Worm (Caenorhabditis elegans): ENCODE results near the gene snt-1.

The snt-1 gene

DNA sequence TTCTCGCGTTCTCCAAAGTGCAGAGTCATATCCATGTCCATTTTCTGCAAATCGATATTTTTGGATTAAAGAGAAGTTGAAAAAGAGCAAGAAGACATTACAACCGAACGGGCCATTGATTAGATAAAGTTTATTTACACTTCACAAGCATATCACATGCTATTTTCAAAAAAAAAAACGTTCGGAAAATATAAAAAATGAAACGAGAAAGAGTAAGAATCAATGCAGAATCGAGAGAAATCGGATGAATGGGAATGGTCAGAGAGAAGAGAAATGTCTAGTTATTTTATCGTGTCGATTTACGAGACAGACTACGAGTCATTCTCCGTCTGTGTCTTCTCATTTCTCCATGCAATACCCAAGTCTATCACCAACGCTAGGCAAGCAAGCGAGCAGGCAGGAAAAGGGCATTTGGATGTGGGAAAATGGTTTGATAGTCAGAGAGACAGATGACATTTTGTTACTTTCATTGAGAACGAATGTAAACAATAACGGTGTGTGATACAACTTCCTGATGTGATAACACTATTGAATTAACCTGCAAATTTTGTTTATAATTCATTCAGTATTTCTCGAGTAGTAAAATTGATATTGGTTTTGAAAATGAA is 10.6 kb upstream of the snt-1 start, which contains the start of gene F31E8.4:
F31E8.4 (minus strand) TSS at position 51 of the 608 bp plus-strand sequence.
- no peak for TF ChIP-seq W03F9.2 (tag; optimal IDR thresholded peaks at IDR 0.05)
- no peak for TF ChIP-seq him-1 (tag; optimal IDR thresholded peaks at IDR 0.05)
- TF ChIP-seq dao-5 (tag; optimal IDR thresholded peaks at IDR 0.05): no peak

DNA sequence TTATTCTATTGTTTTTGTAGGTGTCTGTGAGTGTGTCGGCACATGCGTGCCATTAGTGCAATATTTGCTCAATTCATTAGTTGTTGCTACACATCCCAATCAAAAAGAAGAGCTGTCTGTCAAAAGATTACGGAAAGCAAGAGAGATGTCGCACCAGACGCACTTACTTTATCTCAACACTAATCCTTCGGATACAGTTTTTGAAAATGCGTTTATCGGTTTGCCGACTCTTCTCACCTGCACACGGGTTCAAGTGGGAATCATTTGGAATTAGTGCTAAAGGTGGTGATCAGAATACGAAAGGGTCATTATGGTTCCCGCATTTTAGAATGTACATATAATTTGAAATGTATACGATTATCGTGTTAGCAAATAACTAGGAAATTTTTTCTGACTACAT is 9.5 kb upstream of the snt-1 start:
- no peak for TF ChIP-seq dao-5 (tag; optimal IDR thresholded peaks at IDR 0.05)
- TF ChIP-seq W03F9.2 (tag; optimal IDR thresholded peaks at IDR 0.05): no peak
- no peak for TF ChIP-seq him-1 (tag; optimal IDR thresholded peaks at IDR 0.05)

DNA sequence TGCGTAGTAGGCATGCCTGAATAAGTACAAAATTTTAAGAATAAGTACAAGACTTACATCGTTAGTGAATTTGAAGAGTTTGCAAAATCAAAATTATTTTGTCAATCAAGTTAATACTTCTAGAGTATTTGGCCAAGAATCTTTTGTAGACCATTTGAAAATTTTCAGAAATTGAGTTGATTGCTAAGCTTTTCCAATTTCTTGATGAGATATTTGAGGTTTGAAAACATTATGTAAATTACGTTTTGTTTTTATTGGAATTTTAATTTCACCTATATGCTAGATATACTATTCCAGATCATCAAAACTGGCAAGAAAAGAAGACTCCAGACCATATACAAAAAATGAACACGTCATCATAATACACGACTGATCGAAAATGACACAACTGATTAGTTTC is 7.7 kb upstream of the snt-1 start, which contains the start of gene tab-1:
tab-1 (plus strand) TSS at position 301 of the 400 bp plus-strand sequence.
- TF ChIP-seq W03F9.2 (tag; optimal IDR thresholded peaks at IDR 0.05): no peak
- TF ChIP-seq him-1 (tag; optimal IDR thresholded peaks at IDR 0.05): no peak
- TF ChIP-seq dao-5 (tag; optimal IDR thresholded peaks at IDR 0.05): no peak

DNA sequence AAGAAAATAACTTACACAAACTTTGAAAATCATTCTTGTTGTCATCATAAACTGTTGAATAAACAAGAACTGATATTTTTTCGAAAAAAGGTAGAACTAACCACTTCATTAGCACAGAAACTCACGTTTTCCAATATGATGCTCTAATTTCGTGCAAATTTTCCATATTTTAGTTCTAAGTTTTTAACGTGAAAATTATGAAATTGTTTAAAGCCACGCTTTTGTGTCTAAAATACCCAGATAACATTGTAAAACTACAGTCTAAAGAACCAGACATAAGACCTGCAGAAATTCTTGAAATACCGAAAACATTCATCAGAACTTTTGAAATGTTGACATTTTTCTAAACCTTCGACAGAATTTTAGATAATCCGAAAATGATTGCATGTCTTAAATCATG is 3.6 kb upstream of the snt-1 start, which contains the start of gene F31E8.5:
F31E8.5 (minus strand) TSS at position 101 of the 400 bp plus-strand sequence.
- no peak for TF ChIP-seq dao-5 (tag; optimal IDR thresholded peaks at IDR 0.05)
- no peak for TF ChIP-seq him-1 (tag; optimal IDR thresholded peaks at IDR 0.05)
- no peak for TF ChIP-seq W03F9.2 (tag; optimal IDR thresholded peaks at IDR 0.05)

DNA sequence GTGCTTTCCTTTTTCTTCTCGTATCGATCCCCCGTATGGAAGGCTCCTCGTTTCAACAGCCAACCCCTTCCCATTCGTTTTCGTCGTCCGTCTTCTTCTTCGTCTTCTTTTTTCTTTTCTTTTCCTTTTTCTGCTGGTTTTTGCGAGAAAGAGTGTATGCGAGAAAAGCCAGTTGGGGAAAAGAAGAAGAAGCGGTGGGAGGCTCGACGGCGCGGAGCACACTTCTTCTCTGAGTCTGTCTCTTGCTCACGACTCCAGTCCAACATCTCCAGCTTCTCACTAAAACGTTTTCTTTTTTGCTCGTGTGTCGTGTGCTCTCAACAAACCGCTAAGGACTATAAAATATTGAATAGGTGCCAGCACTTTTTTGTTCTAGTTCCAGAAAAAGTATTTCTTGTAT is 2.2 kb upstream of the snt-1 start:
- TF ChIP-seq W03F9.2 (tag; optimal IDR thresholded peaks at IDR 0.05): no peak
- TF ChIP-seq him-1 (tag; optimal IDR thresholded peaks at IDR 0.05): peak; percentile 80
- TF ChIP-seq dao-5 (tag; optimal IDR thresholded peaks at IDR 0.05): no peak

DNA sequence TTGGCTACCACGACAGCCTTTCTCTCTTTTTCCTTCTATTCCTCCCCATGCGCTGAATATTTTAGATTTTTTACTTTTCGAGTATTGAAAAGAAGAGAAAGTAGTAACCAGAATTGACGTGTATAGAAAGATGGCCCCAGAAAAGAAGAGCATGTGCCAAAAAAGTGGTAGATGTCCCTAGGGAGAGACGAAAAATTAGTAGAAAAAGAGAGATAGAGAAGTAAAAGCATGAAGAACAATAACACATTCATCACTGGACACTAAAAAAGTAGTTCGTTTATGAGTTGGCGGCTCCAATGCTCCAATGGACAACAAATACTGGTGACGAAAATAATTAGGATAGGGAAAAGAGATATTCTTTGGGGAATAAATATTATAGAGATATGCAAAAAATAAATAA is 1.8 kb downstream of the snt-1 start:
- TF ChIP-seq W03F9.2 (tag; optimal IDR thresholded peaks at IDR 0.05): no peak
- TF ChIP-seq dao-5 (tag; optimal IDR thresholded peaks at IDR 0.05): no peak
- no peak for TF ChIP-seq him-1 (tag; optimal IDR thresholded peaks at IDR 0.05)

DNA sequence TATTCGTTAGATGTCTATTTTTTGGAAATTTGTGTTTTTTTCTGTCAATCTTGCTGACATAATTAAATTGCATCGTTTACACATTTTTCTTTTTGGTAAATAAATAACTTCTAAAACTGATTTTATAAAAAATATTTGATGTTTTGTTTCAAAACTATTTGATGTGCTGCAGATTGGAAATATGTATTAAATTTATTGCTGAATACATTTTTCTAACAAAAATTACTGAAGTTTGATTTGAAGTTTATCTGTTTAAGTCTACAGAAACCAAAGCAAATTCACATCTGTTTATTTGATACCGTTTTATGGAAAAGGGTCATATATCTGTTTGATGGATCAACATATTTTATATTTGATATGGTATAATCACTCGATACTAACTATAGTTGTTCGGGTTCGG is 5.6 kb downstream of the snt-1 start:
- TF ChIP-seq dao-5 (tag; optimal IDR thresholded peaks at IDR 0.05) (no peak), W03F9.2 (tag; optimal IDR thresholded peaks at IDR 0.05) (no peak), him-1 (tag; optimal IDR thresholded peaks at IDR 0.05) (no peak)

DNA sequence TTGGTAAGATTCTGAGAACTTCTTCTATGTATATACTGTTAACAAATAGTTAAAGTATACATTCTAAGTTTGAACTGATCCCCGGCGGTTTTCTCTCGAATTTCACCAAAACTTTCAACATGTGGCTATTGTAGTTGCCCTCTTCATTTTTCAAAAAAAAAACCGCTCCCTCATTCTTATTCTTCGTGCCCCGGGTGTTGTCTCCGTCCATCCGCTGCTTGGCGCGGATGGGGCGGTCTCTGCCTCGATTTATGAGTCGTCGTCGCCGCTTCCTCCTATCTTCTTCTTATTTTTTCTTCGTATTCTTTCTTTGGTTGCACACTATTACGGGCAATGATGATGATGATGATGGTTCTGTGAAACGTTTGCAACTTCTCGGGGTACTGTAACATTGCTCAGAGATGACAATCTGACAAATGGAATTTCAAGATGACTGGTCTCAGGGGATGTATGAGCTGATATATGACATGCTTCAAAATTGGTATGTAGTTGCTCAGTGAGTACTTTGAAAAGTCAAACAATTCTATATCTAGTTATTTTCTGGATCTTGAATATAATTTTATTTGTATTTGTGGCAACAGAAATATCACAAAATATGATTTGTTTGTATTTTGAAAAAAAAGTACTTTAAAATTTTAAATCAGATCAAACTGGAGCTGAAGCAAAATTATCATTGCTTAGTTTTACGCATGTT is 9.7 kb downstream of the snt-1 start:
- no peak for TF ChIP-seq W03F9.2 (tag; optimal IDR thresholded peaks at IDR 0.05)
- peak; percentile 16 for TF ChIP-seq him-1 (tag; optimal IDR thresholded peaks at IDR 0.05)
- no peak for TF ChIP-seq dao-5 (tag; optimal IDR thresholded peaks at IDR 0.05)

DNA sequence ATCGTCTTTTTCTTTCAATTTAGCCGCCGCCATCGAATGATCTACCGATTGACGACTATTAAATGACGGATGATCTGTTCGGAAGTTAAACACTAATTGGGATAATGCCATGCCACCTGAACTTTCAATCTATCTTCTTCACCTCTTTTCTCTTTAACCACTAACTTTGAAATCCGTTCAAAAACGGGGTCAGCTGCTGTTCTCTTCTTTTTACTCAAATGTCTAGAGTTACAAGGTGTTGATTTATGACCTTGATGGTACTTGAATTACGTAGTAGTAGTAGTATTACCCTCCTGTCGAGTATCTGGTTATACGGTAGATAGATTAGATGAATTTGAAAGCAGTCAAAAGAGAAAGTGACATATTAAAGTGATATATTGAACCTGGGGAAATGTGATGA is 10.4 kb downstream of the snt-1 start:
- no peak for TF ChIP-seq him-1 (tag; optimal IDR thresholded peaks at IDR 0.05)
- TF ChIP-seq dao-5 (tag; optimal IDR thresholded peaks at IDR 0.05): no peak
- TF ChIP-seq W03F9.2 (tag; optimal IDR thresholded peaks at IDR 0.05): no peak

DNA sequence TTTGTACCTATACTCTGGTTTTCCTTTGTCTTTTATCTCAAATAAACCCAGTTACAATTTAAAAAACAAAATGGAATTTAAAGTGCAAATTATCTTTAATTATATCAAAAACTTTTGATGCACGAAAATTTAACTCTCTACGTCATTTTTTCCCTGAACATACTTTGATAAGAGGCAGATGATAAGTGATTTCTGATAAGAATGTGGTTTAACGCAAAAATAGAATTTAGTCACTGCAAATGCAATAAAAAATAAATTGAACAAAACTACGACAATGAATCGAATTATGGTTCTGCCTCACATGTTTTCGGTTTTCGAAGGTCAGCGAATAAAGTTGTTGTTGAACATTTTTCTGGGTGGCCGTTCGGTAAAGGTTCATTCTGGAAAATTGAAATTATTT is 11.1 kb downstream of the snt-1 start:
- no peak for TF ChIP-seq W03F9.2 (tag; optimal IDR thresholded peaks at IDR 0.05)
- TF ChIP-seq dao-5 (tag; optimal IDR thresholded peaks at IDR 0.05): no peak
- TF ChIP-seq him-1 (tag; optimal IDR thresholded peaks at IDR 0.05): no peak

DNA sequence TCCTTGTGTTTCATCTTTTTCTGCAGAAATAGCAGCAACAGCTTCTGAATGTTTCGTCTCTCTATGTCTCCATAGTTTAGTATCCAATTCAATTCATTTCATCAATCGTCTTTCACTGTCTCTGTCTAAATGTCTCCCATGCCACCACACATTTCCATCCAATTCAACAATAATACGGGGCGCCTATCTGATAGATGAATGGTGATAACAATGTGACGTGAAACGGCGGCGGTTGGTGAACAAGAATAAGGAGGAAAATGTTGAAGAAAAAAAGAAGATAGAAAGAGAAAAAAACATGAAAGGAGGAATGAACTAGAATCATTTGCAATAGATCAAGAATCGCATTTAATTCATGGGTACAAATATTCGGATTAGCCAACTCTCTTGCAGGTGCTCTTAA is 11.6 kb downstream of the snt-1 start:
- peak; percentile 5 for TF ChIP-seq him-1 (tag; optimal IDR thresholded peaks at IDR 0.05)
- TF ChIP-seq dao-5 (tag; optimal IDR thresholded peaks at IDR 0.05): no peak

DNA sequence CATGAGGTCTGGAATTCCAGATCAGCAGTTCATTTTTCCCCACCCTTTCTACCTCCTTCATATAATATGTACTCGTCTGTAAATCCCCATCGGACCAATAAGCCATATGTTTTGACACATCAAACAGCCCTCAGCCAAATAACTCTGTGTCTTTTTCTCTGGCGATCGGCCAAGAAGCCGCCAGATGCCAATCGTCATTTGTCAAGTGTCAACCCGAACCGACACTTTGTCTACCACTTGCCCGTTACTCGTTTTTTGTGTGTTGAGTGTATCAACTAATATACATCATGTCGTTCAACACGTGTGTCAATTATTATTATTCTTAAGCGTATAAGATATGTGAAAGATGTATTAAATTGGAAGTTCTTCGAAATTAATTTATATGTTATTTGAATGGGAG is 12.5 kb downstream of the snt-1 start:
- TF ChIP-seq him-1 (tag; optimal IDR thresholded peaks at IDR 0.05): no peak
- TF ChIP-seq dao-5 (tag; optimal IDR thresholded peaks at IDR 0.05): no peak
- no peak for TF ChIP-seq W03F9.2 (tag; optimal IDR thresholded peaks at IDR 0.05)

DNA sequence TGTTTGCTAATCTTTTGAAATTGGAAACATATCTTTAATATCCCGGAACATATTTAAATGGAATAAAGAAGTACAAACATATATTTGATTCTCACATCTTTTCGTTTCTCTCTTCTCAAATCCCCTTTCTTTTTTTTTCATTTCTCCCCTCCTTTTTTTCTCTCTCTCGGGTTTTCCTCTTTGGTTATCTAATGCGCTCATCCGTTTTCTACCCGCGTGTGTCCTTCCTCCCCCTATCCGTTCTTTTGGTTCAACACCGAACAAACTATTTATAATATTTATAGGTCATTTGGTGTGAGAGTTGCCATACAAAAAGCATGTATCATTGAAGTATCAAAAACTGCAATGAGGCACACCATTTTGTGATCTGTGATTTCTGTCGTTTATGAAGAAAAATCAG is 13.1 kb downstream of the snt-1 start:
- TF ChIP-seq W03F9.2 (tag; optimal IDR thresholded peaks at IDR 0.05) (no peak), dao-5 (tag; optimal IDR thresholded peaks at IDR 0.05) (no peak), him-1 (tag; optimal IDR thresholded peaks at IDR 0.05) (peak; percentile 40)

DNA sequence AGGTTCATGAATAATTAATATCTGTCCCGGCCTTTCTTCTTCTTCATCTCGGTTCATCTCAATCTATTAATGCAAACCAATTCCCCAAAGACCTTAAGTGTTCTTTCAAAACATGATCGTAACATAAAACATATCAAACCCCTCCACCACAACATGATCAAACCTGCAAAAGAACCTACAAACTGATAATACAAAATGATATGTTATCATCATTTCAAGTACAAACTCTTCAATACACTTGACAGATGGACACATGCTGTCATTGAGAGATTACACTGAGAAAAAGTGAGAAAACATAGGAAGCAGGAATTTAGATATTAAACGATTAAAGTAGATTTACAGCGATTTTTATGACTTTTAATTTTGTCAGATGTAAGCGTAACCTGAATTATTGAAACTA is 13.8 kb downstream of the snt-1 start:
- TF ChIP-seq him-1 (tag; optimal IDR thresholded peaks at IDR 0.05) (no peak), dao-5 (tag; optimal IDR thresholded peaks at IDR 0.05) (no peak), W03F9.2 (tag; optimal IDR thresholded peaks at IDR 0.05) (no peak)

DNA sequence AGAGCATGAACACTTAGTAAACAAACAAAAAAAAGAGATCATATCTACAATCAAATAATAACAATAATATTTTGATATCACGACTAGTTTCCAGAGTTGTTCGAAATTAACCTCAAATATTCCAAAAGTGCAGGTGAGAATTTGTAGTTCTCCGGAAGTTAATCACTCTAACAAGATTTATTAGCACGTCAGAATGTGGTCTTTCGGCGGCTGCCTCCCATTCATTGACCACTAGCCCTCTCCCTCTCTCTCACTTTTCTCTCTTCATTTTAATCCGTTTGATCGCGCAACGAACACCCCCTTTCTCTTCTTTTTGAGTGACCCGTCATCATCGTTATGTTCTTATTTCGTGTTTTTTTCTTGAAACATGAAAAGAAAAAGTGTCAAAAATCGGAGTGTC is 15.0 kb downstream of the snt-1 start:
- TF ChIP-seq dao-5 (tag; optimal IDR thresholded peaks at IDR 0.05): no peak
- TF ChIP-seq W03F9.2 (tag; optimal IDR thresholded peaks at IDR 0.05): no peak
- no peak for TF ChIP-seq him-1 (tag; optimal IDR thresholded peaks at IDR 0.05)

All from whole organism, L4/young adult.